Worm (Caenorhabditis elegans): ENCODE measurements around the gene dac-1.

DNA sequence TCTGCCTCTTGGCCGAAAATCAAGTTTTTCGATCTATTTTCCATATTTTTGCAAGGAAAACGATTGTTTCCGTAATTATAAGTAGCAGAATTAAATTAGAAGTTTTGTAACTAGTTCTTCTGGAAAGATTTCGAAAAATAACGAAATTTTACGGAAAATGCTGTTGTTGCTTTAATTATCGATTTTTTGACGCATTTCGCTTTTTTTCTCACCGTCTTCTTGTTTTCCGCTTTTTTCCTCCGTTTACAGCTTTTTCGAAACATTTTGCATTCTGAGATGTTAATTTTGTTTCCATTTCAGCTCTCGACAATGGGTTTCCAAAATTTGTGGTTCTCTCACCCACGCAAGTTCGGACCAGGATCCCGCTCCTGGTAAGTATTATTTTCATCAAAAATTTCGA lies 21.9 kb upstream of the dac-1 start, which contains the start of gene rps-29:
- TF ChIP-seq flt-1 (GFP tag; IDR thresholded peaks at IDR 0.05) (no peak), klf-2 (GFP tag; conservative IDR thresholded peaks at IDR 0.05) (no peak), T22C8.4 (GFP tag; IDR thresholded peaks at IDR 0.05) (peak; percentile 71), ref-1 (GFP tag; conservative IDR thresholded peaks at IDR 0.05) (no peak), ztf-23 (GFP tag; IDR thresholded peaks at IDR 0.05) (no peak)
